Worm (Caenorhabditis elegans) whole organism, L3 larva: ENCODE measurements around the gene trm-2A.

Source experiments
- ceh-16 ChIP-seq: sonication (generic microtip); optimal IDR thresholded peaks from 2 replicates; lab custom pipeline; 2017; ENCODE audit warnings: missing biosample characterization, missing genetic modification characterization
- egl-27 ChIP-seq: sonication (generic microtip); optimal IDR thresholded peaks from 4 replicates; lab custom pipeline; 2017; ENCODE audit warnings: missing biosample characterization, missing genetic modification reagents, missing genetic modification characterization
- egl-5 ChIP-seq: fragments of 150-350 bp; optimal IDR thresholded peaks from 2 replicates; lab custom pipeline; 2017; ENCODE audit warnings: missing biosample characterization, missing genetic modification reagents, missing genetic modification characterization, inconsistent platforms
- elt-3 ChIP-seq, 3 experiments: fragments of 150-350 bp in 1 of 3; sonication (generic microtip) in 2 of 3; optimal IDR thresholded peaks; 2 replicates in 2 of 3; 4 replicates in 1 of 3; lab custom pipeline; 2014 to 2017; ENCODE audit warnings: missing biosample characterization in 3 of 3, missing genetic modification characterization in 3 of 3
- jun-1 ChIP-seq: fragments of 150-350 bp; optimal IDR thresholded peaks from 2 replicates; lab custom pipeline; 2014; ENCODE audit warnings: missing biosample characterization, missing genetic modification reagents, missing genetic modification characterization
- mdl-1 ChIP-seq: fragments of 150-350 bp; optimal IDR thresholded peaks from 2 replicates; lab custom pipeline; 2014; ENCODE audit warnings: missing biosample characterization, missing genetic modification characterization
- nhr-25 ChIP-seq: sonication (generic microtip); optimal IDR thresholded peaks from 2 replicates; lab custom pipeline; 2017; ENCODE audit warnings: missing biosample characterization, missing genetic modification characterization
- nhr-76 ChIP-seq: fragments of 150-350 bp; sonication (generic microtip); optimal IDR thresholded peaks from 5 replicates; lab custom pipeline; 2014; ENCODE audit warnings: missing biosample characterization, missing genetic modification characterization
- pqm-1 ChIP-seq: fragments of 150-350 bp; optimal IDR thresholded peaks from 2 replicates; lab custom pipeline; 2017; ENCODE audit warnings: missing biosample characterization, missing genetic modification characterization, inconsistent platforms
- skn-1 ChIP-seq: fragments of 150-350 bp; optimal IDR thresholded peaks from 2 replicates; lab custom pipeline; 2014; ENCODE audit warnings: missing biosample characterization, missing genetic modification characterization
- unc-62 ChIP-seq: fragments of 150-350 bp; sonication (generic microtip); optimal IDR thresholded peaks from 4 replicates; lab custom pipeline; 2014; ENCODE audit warnings: missing biosample characterization, missing genetic modification reagents, missing genetic modification characterization
- ztf-4 ChIP-seq: fragments of 150-350 bp; optimal IDR thresholded peaks from 2 replicates; lab custom pipeline; 2014; ENCODE audit warnings: missing biosample characterization, missing genetic modification characterization

ce11 chrV:949760-950159 lies 45.0 kb downstream of the trm-2A start, which contains the start of gene Y50D4C.6:
- no peak for TF ChIP-seq nhr-25 (tag; lab: Kevin White, UChicago)
- TF ChIP-seq nhr-76 (tag; lab: Kevin White, UChicago) = no peak
- TF ChIP-seq pqm-1 (tag; lab: Kevin White, UChicago) = no peak
- no peak for TF ChIP-seq ztf-4 (tag; lab: Kevin White, UChicago)
- TF ChIP-seq egl-27 (tag; lab: Kevin White, UChicago) = no peak
- no peak for TF ChIP-seq elt-3 (tag; optimal IDR thresholded peaks at IDR 0.05; lab: Kevin White, UChicago)
- TF ChIP-seq jun-1 = no peak
- TF ChIP-seq skn-1 (tag; lab: Kevin White, UChicago) = no peak
- no peak for TF ChIP-seq mdl-1 (tag; lab: Kevin White, UChicago)
- TF ChIP-seq ceh-16 (tag; lab: Kevin White, UChicago) = no peak
- no peak for TF ChIP-seq unc-62 (GFP tag; lab: Kevin White, UChicago)
- TF ChIP-seq egl-5 = no peak
